Fruit fly (Drosophila melanogaster): Measurements from ENCODE around the gene CG31286.

Gene CG31286

dm6 chr3R:6640932-6641331 is at the start of gene CG31286:
Gene CG31286, plus strand, starts transcription at chr3R:6641232.
- TF ChIP-seq noc (tag; optimal IDR thresholded peaks at IDR 0.05) = no peak

- no peak for TF ChIP-seq noc (tag; optimal IDR thresholded peaks at IDR 0.05)
These were observed 47.9 kb upstream of the CG31286 start, which contains the start of gene dpr11 for dm6 chr3R:6593068-6593567. Gene dpr11, minus strand, starts transcription at chr3R:6593330.

- TF ChIP-seq noc (tag; optimal IDR thresholded peaks at IDR 0.05) = no peak
These were observed 43.1 kb upstream of the CG31286 start, which contains the start of gene CG1138 for dm6 chr3R:6597922-6598321. Gene CG1138, minus strand, starts transcription at chr3R:6598022.

- no peak for TF ChIP-seq noc (tag; optimal IDR thresholded peaks at IDR 0.05)
These were observed 40.1 kb upstream of the CG31286 start, which contains the start of gene CG31482 for dm6 chr3R:6600942-6601341. Gene CG31482, plus strand, starts transcription at chr3R:6601242.

dm6 chr3R:6605142-6605541 is 35.9 kb upstream of the CG31286 start:
- no peak for TF ChIP-seq noc (tag; optimal IDR thresholded peaks at IDR 0.05)

dm6 chr3R:6608814-6609213 is 32.2 kb upstream of the CG31286 start, which contains the start of gene glob2:
Gene glob2, minus strand, starts transcription at chr3R:6608914.
- no peak for TF ChIP-seq noc (tag; optimal IDR thresholded peaks at IDR 0.05)

- no peak for TF ChIP-seq noc (tag; optimal IDR thresholded peaks at IDR 0.05)
These were observed 13.2 kb upstream of the CG31286 start, which contains the start of gene sowi for dm6 chr3R:6627800-6628199. Gene sowi, minus strand, starts transcription at chr3R:6627900.

DNA sequence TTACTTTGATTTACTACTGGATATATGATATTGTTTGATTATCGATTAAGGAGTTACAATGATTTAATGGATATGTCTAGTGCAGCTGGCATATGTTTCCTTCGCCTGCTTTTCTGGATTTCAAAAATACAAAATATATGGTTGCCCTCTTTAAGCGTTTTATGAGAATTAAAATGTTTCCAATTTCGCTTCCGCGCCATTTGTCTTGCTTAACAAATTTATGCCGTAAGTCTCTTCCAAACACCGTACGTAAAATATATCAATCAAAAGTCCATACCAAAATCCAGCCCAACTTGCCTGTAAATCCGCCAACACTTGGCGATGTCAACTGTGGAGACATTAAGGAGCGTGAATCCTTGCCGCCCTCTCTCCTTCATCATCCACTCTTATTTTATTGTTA is 11.8 kb upstream of the CG31286 start, which contains the start of gene CG15177:
Gene CG15177 (minus strand): TSS at position 101 of the 400 bp plus-strand sequence.
- no peak for TF ChIP-seq noc (tag; optimal IDR thresholded peaks at IDR 0.05)

DNA sequence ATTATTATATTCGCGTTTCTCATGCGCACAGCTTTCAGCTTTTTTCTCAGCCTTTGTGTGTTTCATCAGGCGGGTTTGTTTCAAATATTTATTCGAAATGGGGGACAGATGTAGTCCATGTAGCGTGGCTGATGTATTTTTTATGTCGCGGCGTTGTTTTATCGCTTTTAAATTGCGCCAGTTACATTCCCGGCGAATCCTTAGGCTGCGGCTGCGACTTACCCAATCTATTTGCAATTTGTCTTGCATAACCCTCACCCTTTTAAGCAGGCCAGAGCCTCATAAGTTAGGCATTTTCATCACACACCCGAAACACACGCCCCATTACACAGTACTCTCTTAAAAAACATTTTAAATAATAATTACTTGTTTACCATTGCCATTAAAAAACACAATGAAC is 11.2 kb upstream of the CG31286 start, which contains the start of gene sunz:
Gene sunz (plus strand): TSS at position 301 of the 400 bp plus-strand sequence.
- TF ChIP-seq noc (tag; optimal IDR thresholded peaks at IDR 0.05) = no peak

- no peak for TF ChIP-seq noc (tag; optimal IDR thresholded peaks at IDR 0.05)
These were observed 3.3 kb downstream of the CG31286 start, which contains the start of gene Ass for dm6 chr3R:6644334-6644733. Gene Ass, minus strand, starts transcription at chr3R:6644434.

DNA sequence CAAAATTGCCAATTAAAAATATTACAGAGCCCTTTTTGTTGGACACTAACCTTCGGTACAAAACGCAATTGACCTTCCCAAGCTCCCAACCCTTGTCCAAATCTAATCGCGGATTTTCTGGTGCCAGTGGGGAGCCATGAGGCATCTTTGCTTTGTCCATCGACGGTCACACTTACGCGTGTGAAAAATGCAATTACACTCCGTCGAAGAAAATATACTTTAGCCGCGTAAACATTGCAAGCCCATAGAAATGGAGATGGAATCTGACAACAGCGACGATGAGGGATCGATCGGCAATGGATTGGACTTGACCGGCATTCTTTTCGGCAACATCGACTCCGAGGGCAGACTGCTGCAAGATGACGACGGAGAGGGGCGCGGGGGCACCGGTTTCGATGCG is 5.7 kb downstream of the CG31286 start, which contains the start of gene Taf1:
Gene Taf1 (plus strand): TSS at position 150 of the 400 bp plus-strand sequence.
- no peak for TF ChIP-seq noc (tag; optimal IDR thresholded peaks at IDR 0.05)

- no peak for TF ChIP-seq noc (tag; optimal IDR thresholded peaks at IDR 0.05)
These were observed 16.5 kb downstream of the CG31286 start, which contains the start of the genes CG1307 and twr for dm6 chr3R:6657278-6658246. Gene CG1307, minus strand, starts transcription at chr3R:6657442. Gene twr, plus strand, starts transcription at chr3R:6657882.

dm6 chr3R:6659941-6660340 is 18.9 kb downstream of the CG31286 start, which contains the start of gene agt:
Gene agt, minus strand, starts transcription at chr3R:6660100.
- TF ChIP-seq noc (tag; optimal IDR thresholded peaks at IDR 0.05) = no peak

DNA sequence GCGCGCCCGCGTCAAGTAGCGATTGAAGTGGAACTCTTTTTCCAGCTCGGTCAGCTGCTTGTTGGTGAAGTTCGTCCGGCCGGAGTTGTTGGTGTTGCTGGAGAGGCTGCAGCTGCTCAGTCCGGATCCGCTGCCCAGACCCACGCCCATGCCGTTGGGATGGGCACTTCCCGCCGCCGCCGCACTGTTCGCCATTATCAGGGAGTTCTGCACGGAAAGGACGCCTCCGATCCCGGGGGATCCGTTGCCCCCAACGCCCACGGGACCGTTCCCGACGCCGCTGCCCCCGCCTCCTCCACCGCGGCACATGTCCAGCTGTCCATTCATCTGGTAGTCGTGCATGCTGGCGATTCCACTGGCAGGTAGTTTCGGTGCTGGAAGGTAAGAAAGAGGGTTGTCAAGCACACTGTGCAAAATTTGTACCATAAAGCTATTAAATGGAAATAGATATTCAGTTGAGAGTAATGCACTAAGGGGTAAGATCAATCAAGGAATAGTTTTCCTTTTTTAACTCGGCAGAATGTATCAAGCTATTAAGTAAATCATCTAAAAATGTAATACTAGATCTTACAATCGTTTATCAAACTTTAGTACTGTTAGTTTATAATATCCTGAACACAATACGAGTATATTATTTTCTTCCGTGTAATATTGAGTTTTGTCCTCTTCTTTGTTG is 21.7 kb downstream of the CG31286 start:
- no peak for TF ChIP-seq noc (tag; optimal IDR thresholded peaks at IDR 0.05)

- no peak for TF ChIP-seq noc (tag; optimal IDR thresholded peaks at IDR 0.05)
These were observed 22.2 kb downstream of the CG31286 start for dm6 chr3R:6663289-6663666.

Data from whole organism, larva.